Worm (Caenorhabditis elegans) whole organism, mixed stage, embryonic: ENCODE data around the gene M117.6.

ENCODE experiments used
- blmp-1 ChIP-seq: fragments of 150-350 bp; optimal IDR thresholded peaks from 2 replicates; lab custom pipeline; 2014; ENCODE audit warnings: missing biosample characterization, missing genetic modification characterization
- ces-1 ChIP-seq: fragments of 150-350 bp; optimal IDR thresholded peaks from 2 replicates; lab custom pipeline; 2014; ENCODE audit warnings: missing biosample characterization, missing genetic modification reagents, missing genetic modification characterization
- ham-2 ChIP-seq: fragments of 200-800 bp; sonication (Bioruptor generic); optimal IDR thresholded peaks from 2 replicates; lab custom pipeline; 2018; ENCODE audit warnings: mild to moderate bottlenecking, missing genetic modification characterization, missing compliant biosample characterization
- lin-13 ChIP-seq: fragments of 150-350 bp; optimal IDR thresholded peaks from 2 replicates; lab custom pipeline; 2014; ENCODE audit warnings: missing biosample characterization, missing genetic modification characterization
- lsy-2 ChIP-seq: fragments of 150-350 bp; optimal IDR thresholded peaks from 2 replicates; lab custom pipeline; 2014; ENCODE audit warnings: missing biosample characterization, missing genetic modification characterization
- nhr-12 ChIP-seq: fragments of 150-350 bp; optimal IDR thresholded peaks from 2 replicates; lab custom pipeline; 2014; ENCODE audit warnings: missing biosample characterization, missing genetic modification characterization
- nhr-28 ChIP-seq: fragments of 150-350 bp; optimal IDR thresholded peaks from 2 replicates; lab custom pipeline; 2014; ENCODE audit warnings: missing biosample characterization, missing genetic modification characterization
- pha-4 ChIP-seq: fragments of 150-350 bp; optimal IDR thresholded peaks from 2 replicates; lab custom pipeline; 2018; ENCODE audit warnings: missing biosample characterization, missing genetic modification reagents, missing genetic modification characterization
- snpc-4 ChIP-seq: fragments of 150-350 bp; optimal IDR thresholded peaks from 2 replicates; lab custom pipeline; 2014; ENCODE audit warnings: missing biosample characterization, missing genetic modification characterization
- unc-39 ChIP-seq: fragments of 150-350 bp; optimal IDR thresholded peaks from 2 replicates; lab custom pipeline; 2014; ENCODE audit warnings: missing biosample characterization, missing genetic modification characterization
- unc-62 ChIP-seq: fragments of 150-350 bp; optimal IDR thresholded peaks from 2 replicates; lab custom pipeline; 2014; ENCODE audit warnings: missing biosample characterization, missing genetic modification reagents, missing genetic modification characterization

ce11 chrIV:11857159-11857565, 29.2 kb upstream of the M117.6 start:
- TF ChIP-seq unc-62 (GFP tag; lab: Kevin White, UChicago) (peak; percentile 62), pha-4 (peak; percentile 75), ces-1 (GFP tag; lab: Kevin White, UChicago) (peak; percentile 69), ham-2 (GFP tag; lab: Kevin White, UChicago) (peak; percentile 92), snpc-4 (tag; lab: Kevin White, UChicago) (no peak), nhr-28 (tag; lab: Kevin White, UChicago) (no peak), lin-13 (peak; percentile 67), nhr-12 (tag; lab: Kevin White, UChicago) (no peak), blmp-1 (tag; lab: Kevin White, UChicago) (no peak), unc-39 (tag; lab: Kevin White, UChicago) (no peak), lsy-2 (tag; lab: Kevin White, UChicago) (peak; percentile 67)
